Worm (Caenorhabditis elegans): ENCODE data around the gene ZK1127.3.
A peak's percentile ranks its signal among the peaks of the same experiment; 100 is the strongest.
"Not testable (repeated sequence)": the region's sequence is repeated elsewhere in the genome, so short reads cannot be mapped to it uniquely, and the experiment has no call there.

The ZK1127.3 gene

DNA sequence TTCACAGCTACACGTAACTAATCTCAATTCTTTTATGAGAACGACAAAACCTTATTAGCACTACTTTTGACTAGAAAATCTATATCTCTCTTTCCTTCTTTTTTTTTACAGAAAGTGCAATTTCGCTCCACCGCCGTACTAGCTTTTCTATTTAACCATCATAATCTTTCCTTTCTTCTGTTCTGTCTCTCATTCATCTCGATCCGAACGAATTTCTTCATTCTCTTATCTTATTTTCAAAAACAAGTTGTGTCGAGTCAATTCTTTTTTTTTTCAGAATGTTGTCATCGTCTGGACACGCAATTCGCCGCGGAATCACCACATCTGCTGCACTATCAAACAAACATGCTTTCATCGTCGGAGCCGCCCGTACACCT is 18.4 kb downstream of the ZK1127.3 start, which contains the start of gene kat-1:
Gene kat-1, plus strand, starts transcription at position 278 of the 377 bp plus-strand sequence.
- TF ChIP-seq egl-27 (tag; optimal IDR thresholded peaks at IDR 0.05) (no peak), aly-2 (tag; optimal IDR thresholded peaks at IDR 0.05) (no peak), zag-1 (tag; optimal IDR thresholded peaks at IDR 0.05) (no peak), ZK546.5 (tag; optimal IDR thresholded peaks at IDR 0.05) (no peak), sem-4 (tag; optimal IDR thresholded peaks at IDR 0.05) (no peak), nhr-23 (tag; optimal IDR thresholded peaks at IDR 0.05) (no peak), elt-3 (tag; optimal IDR thresholded peaks at IDR 0.05) (no peak), ceh-82 (tag; optimal IDR thresholded peaks at IDR 0.05) (no peak), R02D3.7 (tag; optimal IDR thresholded peaks at IDR 0.05) (no peak), F13H6.1 (tag; optimal IDR thresholded peaks at IDR 0.05) (no peak), unc-55 (GFP tag; optimal IDR thresholded peaks at IDR 0.05) (no peak), lin-11 (tag; optimal IDR thresholded peaks at IDR 0.05) (no peak), sma-9 (GFP tag; optimal IDR thresholded peaks at IDR 0.05) (no peak), sma-9 (tag; optimal IDR thresholded peaks at IDR 0.05) (no peak), blmp-1 (tag; optimal IDR thresholded peaks at IDR 0.05; ENCODE audit: insufficient read depth) (no peak)

DNA sequence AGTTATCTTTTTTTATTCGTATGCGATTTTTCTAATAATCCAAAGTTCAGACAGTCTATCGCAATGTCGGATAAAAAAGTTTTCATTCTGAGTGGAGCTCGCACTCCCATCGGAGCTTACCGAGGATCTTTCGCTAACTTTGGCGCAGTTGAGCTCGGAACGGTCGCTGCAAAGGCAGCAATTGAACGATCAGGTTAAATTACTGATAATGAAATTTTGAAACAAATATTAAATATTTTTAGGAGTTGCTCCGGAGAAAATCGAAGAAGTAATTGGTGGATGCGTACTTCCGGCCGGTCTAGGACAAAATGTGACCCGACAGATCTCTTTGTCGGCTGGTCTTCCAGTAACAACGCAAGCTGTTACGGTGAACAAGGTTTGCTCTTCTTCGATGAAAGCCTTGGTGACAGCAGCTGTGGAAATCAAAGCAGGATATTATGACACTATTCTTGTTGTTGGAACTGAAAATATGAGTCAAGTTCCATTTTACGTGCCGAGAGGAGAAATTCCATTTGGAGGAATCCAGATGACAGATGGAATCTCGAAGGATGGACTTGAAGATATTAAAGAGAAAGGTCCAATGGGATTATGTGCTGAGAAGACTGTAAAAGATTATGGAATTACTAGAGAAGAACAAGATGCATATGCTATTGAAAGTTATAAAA is 20.6 kb downstream of the ZK1127.3 start, which contains the start of gene T02G5.7:
Gene T02G5.7, plus strand, starts transcription at position 51 of the 665 bp plus-strand sequence.
- TF ChIP-seq lsy-2 (tag; optimal IDR thresholded peaks at IDR 0.05): peak in 1 of 2 experiments; percentile 8
- no peak for TF ChIP-seq egl-27 (tag; optimal IDR thresholded peaks at IDR 0.05)
- TF ChIP-seq unc-62 (GFP tag; optimal IDR thresholded peaks at IDR 0.05): no peak
- no peak for TF ChIP-seq unc-55 (GFP tag; optimal IDR thresholded peaks at IDR 0.05)
- TF ChIP-seq nhr-77 (tag; optimal IDR thresholded peaks at IDR 0.05): no peak
- TF ChIP-seq lin-39 (tag; optimal IDR thresholded peaks at IDR 0.05): no peak

DNA sequence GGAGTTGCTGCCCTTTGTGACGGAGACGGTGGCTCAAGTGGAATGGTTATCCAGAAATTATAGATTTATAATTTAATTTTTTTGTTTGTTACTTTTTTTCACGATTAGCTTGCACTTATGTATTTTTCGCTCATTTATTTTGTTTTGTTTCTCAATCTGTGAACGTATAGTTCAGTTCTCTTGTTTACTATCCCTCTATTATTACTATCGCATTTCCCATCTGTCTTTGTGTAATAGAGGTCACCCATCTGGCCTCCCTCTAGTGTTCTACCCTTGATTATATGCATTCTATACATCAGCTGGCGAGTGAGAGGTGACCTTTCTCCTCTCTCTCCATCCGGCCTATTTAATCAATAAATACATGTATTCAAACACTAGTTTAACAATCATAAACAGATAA is 28.9 kb downstream of the ZK1127.3 start, which contains the start of the genes T02G5.14 and T02G5.15:
Gene T02G5.14, plus strand, starts transcription at position 301 of the 400 bp plus-strand sequence.
Gene T02G5.15, plus strand, starts transcription at position 301 of the 400 bp plus-strand sequence.
- not testable (repeated sequence) for TF ChIP-seq C34F6.9 (tag; optimal IDR thresholded peaks at IDR 0.05); unc-55 (GFP tag; optimal IDR thresholded peaks at IDR 0.05); elt-3 (tag; optimal IDR thresholded peaks at IDR 0.05)

DNA sequence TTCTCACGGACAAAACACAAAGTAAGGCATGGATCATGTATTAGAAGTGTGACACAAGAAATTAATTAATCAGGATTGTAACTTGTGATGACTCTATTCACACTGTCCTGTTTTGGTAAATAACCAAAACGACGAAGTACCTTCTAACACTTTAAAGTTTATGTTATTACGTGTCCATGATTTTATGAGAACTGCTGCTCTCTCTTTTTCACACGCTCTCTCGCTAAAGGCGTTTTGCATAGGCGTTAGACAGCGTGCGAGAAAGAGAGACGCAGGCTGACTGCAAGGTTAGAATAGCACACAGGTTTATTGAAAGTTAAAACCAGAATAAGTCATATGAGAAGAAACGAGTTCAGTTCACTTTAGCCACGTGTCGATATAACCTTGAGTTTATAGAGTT is 35.0 kb downstream of the ZK1127.3 start:
- TF ChIP-seq lin-13 (GFP tag; optimal IDR thresholded peaks at IDR 0.05) (no peak), ceh-16 (tag; optimal IDR thresholded peaks at IDR 0.05) (peak; percentile 4), nhr-10 (tag; optimal IDR thresholded peaks at IDR 0.05) (no peak), lsy-2 (tag; optimal IDR thresholded peaks at IDR 0.05) (peak in 1 of 2 experiments; percentile 1), mbf-1 (tag; optimal IDR thresholded peaks at IDR 0.05) (no peak), skn-1 (tag; optimal IDR thresholded peaks at IDR 0.05) (no peak), sem-4 (tag; optimal IDR thresholded peaks at IDR 0.05) (no peak), ama-1 (optimal IDR thresholded peaks at IDR 0.05) (no peak), C34F6.9 (tag; optimal IDR thresholded peaks at IDR 0.05) (peak; percentile 23), nhr-25 (tag; optimal IDR thresholded peaks at IDR 0.05) (peak; percentile 47), alr-1 (tag; optimal IDR thresholded peaks at IDR 0.05) (no peak), aly-2 (tag; optimal IDR thresholded peaks at IDR 0.05) (no peak), unc-55 (GFP tag; optimal IDR thresholded peaks at IDR 0.05) (no peak), ZK546.5 (tag; optimal IDR thresholded peaks at IDR 0.05) (no peak), nhr-6 (tag; optimal IDR thresholded peaks at IDR 0.05) (no peak), nhr-237 (tag; optimal IDR thresholded peaks at IDR 0.05) (no peak), nhr-21 (tag; optimal IDR thresholded peaks at IDR 0.05) (no peak), mdl-1 (tag; optimal IDR thresholded peaks at IDR 0.05) (no peak), nhr-77 (tag; optimal IDR thresholded peaks at IDR 0.05) (no peak), sma-9 (GFP tag; optimal IDR thresholded peaks at IDR 0.05) (peak; percentile 26), sma-9 (tag; optimal IDR thresholded peaks at IDR 0.05) (no peak), elt-3 (tag; optimal IDR thresholded peaks at IDR 0.05) (no peak), R02D3.7 (tag; optimal IDR thresholded peaks at IDR 0.05) (no peak), F13H6.1 (tag; optimal IDR thresholded peaks at IDR 0.05) (no peak), unc-62 (GFP tag; optimal IDR thresholded peaks at IDR 0.05) (no peak), lin-11 (tag; optimal IDR thresholded peaks at IDR 0.05) (no peak), nhr-129 (tag; optimal IDR thresholded peaks at IDR 0.05) (peak; percentile 73), ztf-4 (tag; optimal IDR thresholded peaks at IDR 0.05) (no peak), blmp-1 (tag; optimal IDR thresholded peaks at IDR 0.05; ENCODE audit: insufficient read depth) (no peak), peb-1 (tag; optimal IDR thresholded peaks at IDR 0.05) (no peak), ztf-1 (GFP tag; conservative IDR thresholded peaks at IDR 0.05) (no peak), gmeb-1 (tag; optimal IDR thresholded peaks at IDR 0.05) (no peak), lin-39 (tag; optimal IDR thresholded peaks at IDR 0.05) (no peak), ztf-11 (tag; optimal IDR thresholded peaks at IDR 0.05) (no peak), snpc-4 (tag; optimal IDR thresholded peaks at IDR 0.05) (no peak), nhr-12 (tag; optimal IDR thresholded peaks at IDR 0.05) (no peak), unc-39 (tag; optimal IDR thresholded peaks at IDR 0.05) (no peak), elt-1 (tag; optimal IDR thresholded peaks at IDR 0.05) (no peak), zag-1 (tag; optimal IDR thresholded peaks at IDR 0.05) (no peak), mab-5 (tag; optimal IDR thresholded peaks at IDR 0.05) (no peak), nhr-23 (tag; optimal IDR thresholded peaks at IDR 0.05) (no peak), crh-2 (tag; optimal IDR thresholded peaks at IDR 0.05) (peak; percentile 26), egl-27 (tag; optimal IDR thresholded peaks at IDR 0.05) (no peak)

Measured in whole organism, L2 larva.